Worm (Caenorhabditis elegans): ENCODE measurements around the gene K08H2.5.
A peak's percentile ranks its signal among the peaks of the same experiment; 100 is the strongest.

K08H2.5 gene

DNA sequence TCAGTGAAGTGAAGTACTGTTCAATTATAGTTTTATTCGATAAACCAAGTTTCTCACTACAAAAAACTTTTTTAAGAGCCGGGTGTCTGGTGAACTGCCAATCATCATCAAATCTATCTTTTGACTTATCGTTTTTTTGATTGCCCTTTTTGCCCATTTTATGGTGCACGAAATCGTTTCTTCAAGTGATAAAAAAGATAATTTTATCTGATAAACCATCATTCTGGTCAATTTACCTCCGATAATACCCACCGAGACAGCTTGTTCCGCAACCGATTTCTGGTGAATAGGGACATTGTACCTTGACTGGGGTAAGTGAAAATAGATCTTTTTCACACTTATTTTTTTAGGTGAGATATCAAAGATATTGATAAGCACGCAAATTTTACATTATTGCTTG, 15.4 kb upstream of the K08H2.5 start, which contains the start of gene K08H2.10 (continued):
- peak in 1 of 2 experiments; percentile 28 for TF ChIP-seq daf-16 (GFP tag; optimal IDR thresholded peaks at IDR 0.05)
- TF ChIP-seq daf-16 (tag; optimal IDR thresholded peaks at IDR 0.05) = peak; percentile 39
- TF ChIP-seq lin-13 (GFP tag; optimal IDR thresholded peaks at IDR 0.05) = no peak
- TF ChIP-seq lin-1 (GFP tag; IDR thresholded peaks at IDR 0.05) = 0 out of 2 replicates have a peak, but pooled peaks have one; percentile 31

DNA sequence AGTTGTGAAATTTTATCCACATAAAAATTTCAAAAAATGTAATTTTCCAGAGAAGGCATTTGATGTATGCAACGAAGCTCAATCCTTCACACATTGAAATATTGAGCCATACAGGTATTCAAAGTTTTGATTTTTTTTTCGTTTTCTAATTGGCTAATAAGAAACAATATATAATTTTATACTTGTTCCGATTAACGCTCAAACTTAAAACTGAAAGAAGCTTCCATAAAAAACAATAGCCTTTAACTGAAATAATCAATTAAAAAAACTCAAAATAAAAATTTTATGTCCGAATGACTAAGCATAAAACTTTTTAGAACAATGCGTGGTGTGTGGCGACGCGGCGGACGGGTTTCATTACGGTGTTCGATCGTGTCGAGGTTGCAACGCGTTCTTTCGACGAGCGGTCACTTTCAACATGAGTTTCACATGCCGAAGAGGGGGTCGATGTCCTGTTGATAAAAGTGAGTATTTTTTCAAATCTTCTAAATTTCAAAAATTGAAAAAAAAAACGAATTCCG, 9.8 kb upstream of the K08H2.5 start, which contains the start of gene nhr-32:
Gene nhr-32, plus strand, starts transcription at position 51 of the 521 bp plus-strand sequence.
- TF ChIP-seq gei-8 (GFP tag; optimal IDR thresholded peaks at IDR 0.05) = no peak
- no peak for TF ChIP-seq saeg-2 (GFP tag; IDR thresholded peaks at IDR 0.05)
- TF ChIP-seq hif-1 (tag; optimal IDR thresholded peaks at IDR 0.05) = no peak
- no peak for TF ChIP-seq T20F7.1 (GFP tag; optimal IDR thresholded peaks at IDR 0.05)
- TF ChIP-seq set-16 (GFP tag; IDR thresholded peaks at IDR 0.05) = no peak
- TF ChIP-seq nhr-77 (tag; optimal IDR thresholded peaks at IDR 0.05) = no peak
- peak; percentile 24 for TF ChIP-seq dmd-6 (GFP tag; IDR thresholded peaks at IDR 0.05)
- TF ChIP-seq ztf-11 (tag; optimal IDR thresholded peaks at IDR 0.05) = no peak
- no peak for TF ChIP-seq lsy-2 (tag; optimal IDR thresholded peaks at IDR 0.05)
- TF ChIP-seq ZK546.5 (tag; optimal IDR thresholded peaks at IDR 0.05) = no peak
- no peak for TF ChIP-seq ceh-62 (tag; optimal IDR thresholded peaks at IDR 0.05)
- TF ChIP-seq zip-11 (GFP tag; IDR thresholded peaks at IDR 0.05) = no peak
- TF ChIP-seq snpc-1.2 (GFP tag; IDR thresholded peaks at IDR 0.05) = no peak
- peak in 1 of 2 experiments; percentile 22 for TF ChIP-seq mdl-1 (tag; optimal IDR thresholded peaks at IDR 0.05)
- no peak for TF ChIP-seq ceh-44 (GFP tag; IDR thresholded peaks at IDR 0.05)
- TF ChIP-seq snpc-4 (tag; optimal IDR thresholded peaks at IDR 0.05) = no peak
- TF ChIP-seq pqm-1 (tag; optimal IDR thresholded peaks at IDR 0.05) = no peak
- peak; percentile 19 for TF ChIP-seq mes-2 (tag; optimal IDR thresholded peaks at IDR 0.05; ENCODE audit: poor library complexity, severe bottlenecking)
- TF ChIP-seq daf-16 (GFP tag; optimal IDR thresholded peaks at IDR 0.05) = no peak
- no peak for TF ChIP-seq daf-16 (tag; optimal IDR thresholded peaks at IDR 0.05)
- no peak for TF ChIP-seq dmd-9 (GFP tag; IDR thresholded peaks at IDR 0.05)
- no peak for TF ChIP-seq zag-1 (tag; optimal IDR thresholded peaks at IDR 0.05)
- TF ChIP-seq ama-1 (optimal IDR thresholded peaks at IDR 0.05) = no peak
- no peak for TF ChIP-seq egl-27 (tag; optimal IDR thresholded peaks at IDR 0.05)
- peak in 1 of 2 experiments; percentile 89 for TF ChIP-seq unc-62 (GFP tag; optimal IDR thresholded peaks at IDR 0.05 in 1 of 2)
- TF ChIP-seq unc-62 (tag; optimal IDR thresholded peaks at IDR 0.05) = no peak
- TF ChIP-seq rbr-2 (tag; optimal IDR thresholded peaks at IDR 0.05) = no peak
- TF ChIP-seq lir-3 (tag; optimal IDR thresholded peaks at IDR 0.05) = no peak
- TF ChIP-seq ztf-7 (tag; optimal IDR thresholded peaks at IDR 0.05) = no peak
- no peak for TF ChIP-seq nhr-42 (GFP tag; IDR thresholded peaks at IDR 0.05)
- no peak for TF ChIP-seq nhr-111 (GFP tag; optimal IDR thresholded peaks at IDR 0.05)
- no peak for TF ChIP-seq F44E2.7 (GFP tag; IDR thresholded peaks at IDR 0.05)
- TF ChIP-seq daf-19 (GFP tag; conservative IDR thresholded peaks at IDR 0.05) = no peak
- no peak for TF ChIP-seq unc-130 (GFP tag; optimal IDR thresholded peaks at IDR 0.05)
- TF ChIP-seq lin-38 (GFP tag; IDR thresholded peaks at IDR 0.05) = no peak
- TF ChIP-seq mxl-3 (GFP tag; optimal IDR thresholded peaks at IDR 0.05) = peak; percentile 23
- TF ChIP-seq Y75B8A.6 (GFP tag; IDR thresholded peaks at IDR 0.05) = no peak
- no peak for TF ChIP-seq D1046.2 (GFP tag; IDR thresholded peaks at IDR 0.05)
- no peak for TF ChIP-seq ceh-20 (GFP tag; IDR thresholded peaks at IDR 0.05)
- TF ChIP-seq nhr-48 (tag; optimal IDR thresholded peaks at IDR 0.05) = no peak
- TF ChIP-seq hlh-30 (tag; optimal IDR thresholded peaks at IDR 0.05; ENCODE audit: insufficient read depth) = peak; percentile 28
- no peak for TF ChIP-seq madf-5 (GFP tag; IDR thresholded peaks at IDR 0.05)
- TF ChIP-seq nhr-76 (tag; optimal IDR thresholded peaks at IDR 0.05) = no peak
- no peak for TF ChIP-seq duxl-1 (tag; optimal IDR thresholded peaks at IDR 0.05; ENCODE audit: poor library complexity)
- TF ChIP-seq aha-1 (tag) = peak; percentile 58
- TF ChIP-seq madf-9 (GFP tag; conservative IDR thresholded peaks at IDR 0.05) = no peak

Measured in whole organism, L4 larva.